Worm (Caenorhabditis elegans): ENCODE results near the gene csq-1.
A peak's percentile ranks its signal among the peaks of the same experiment; 100 is the strongest.

The csq-1 gene

DNA sequence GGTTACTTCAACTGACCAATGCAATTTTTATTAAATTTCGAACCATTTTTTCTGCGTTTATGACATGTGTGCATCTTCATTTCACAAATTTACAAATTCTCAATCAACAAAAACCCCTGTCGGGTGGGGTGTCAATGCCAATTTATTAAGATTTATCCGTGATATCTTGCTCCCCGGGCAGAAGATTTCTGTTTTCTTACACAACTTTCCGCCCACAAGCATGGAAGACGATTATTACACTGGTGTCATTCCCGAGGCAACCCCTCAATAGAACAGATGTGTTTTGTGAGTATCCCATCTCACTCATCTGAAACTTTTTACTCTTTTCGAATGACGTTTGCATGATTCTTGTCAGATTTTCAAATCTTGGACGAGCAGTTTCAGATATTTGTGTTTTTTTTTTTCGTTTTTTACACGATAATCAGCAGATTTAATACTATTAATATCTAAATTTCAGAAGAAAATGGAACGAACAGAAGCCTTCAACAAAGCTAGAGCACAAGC lies 47.2 kb downstream of the csq-1 start, which contains the start of gene F33C8.4:
TSS of gene F33C8.4 (plus strand) at position 454 of the 504 bp plus-strand sequence.
- TF ChIP-seq ztf-6 (GFP tag; IDR thresholded peaks at IDR 0.05) (no peak), bed-2 (GFP tag; IDR thresholded peaks at IDR 0.05) (no peak), nhr-27 (tag; optimal IDR thresholded peaks at IDR 0.05) (no peak), lsy-27 (tag; optimal IDR thresholded peaks at IDR 0.05; ENCODE audit: borderline replicate concordance, insufficient read depth) (no peak), let-526 (GFP tag; IDR thresholded peaks at IDR 0.05) (no peak), aptf-2 (GFP tag; conservative IDR thresholded peaks at IDR 0.05) (no peak), xnd-1 (tag; optimal IDR thresholded peaks at IDR 0.05) (no peak), ztf-22 (GFP tag; optimal IDR thresholded peaks at IDR 0.05) (no peak), pbrm-1 (GFP tag; IDR thresholded peaks at IDR 0.05) (no peak), zim-3 (tag; optimal IDR thresholded peaks at IDR 0.05) (no peak), F22D6.2 (tag; optimal IDR thresholded peaks at IDR 0.05) (no peak), lin-26 (GFP tag; IDR thresholded peaks at IDR 0.05) (no peak)

DNA sequence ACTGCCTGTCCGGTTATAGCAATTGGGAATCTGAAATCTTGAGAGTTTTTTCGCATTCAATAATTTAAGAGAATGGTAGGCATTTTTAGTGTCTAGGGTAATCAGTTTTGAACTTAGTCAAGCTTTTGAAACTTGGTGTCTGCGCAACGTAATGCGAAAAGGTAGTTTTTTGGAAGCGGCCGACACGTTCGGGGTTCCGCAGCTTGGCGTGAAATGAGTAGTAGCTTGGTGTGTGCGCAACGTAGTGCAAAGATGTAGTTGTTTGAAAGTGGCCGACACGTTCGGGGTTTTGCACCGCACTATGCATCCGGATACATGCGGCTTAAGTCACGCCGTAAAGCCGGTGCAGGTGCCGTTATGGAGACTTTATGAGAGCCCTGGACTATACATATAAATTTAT lies 51.5 kb downstream of the csq-1 start:
- TF ChIP-seq snpc-4 (GFP tag; optimal IDR thresholded peaks at IDR 0.05) = no peak
- TF ChIP-seq snpc-4 (tag; optimal IDR thresholded peaks at IDR 0.05) = peak in 2 of 4 experiments; percentile 58 to 81
- TF ChIP-seq fkh-3 (tag; optimal IDR thresholded peaks at IDR 0.05) = no peak

DNA sequence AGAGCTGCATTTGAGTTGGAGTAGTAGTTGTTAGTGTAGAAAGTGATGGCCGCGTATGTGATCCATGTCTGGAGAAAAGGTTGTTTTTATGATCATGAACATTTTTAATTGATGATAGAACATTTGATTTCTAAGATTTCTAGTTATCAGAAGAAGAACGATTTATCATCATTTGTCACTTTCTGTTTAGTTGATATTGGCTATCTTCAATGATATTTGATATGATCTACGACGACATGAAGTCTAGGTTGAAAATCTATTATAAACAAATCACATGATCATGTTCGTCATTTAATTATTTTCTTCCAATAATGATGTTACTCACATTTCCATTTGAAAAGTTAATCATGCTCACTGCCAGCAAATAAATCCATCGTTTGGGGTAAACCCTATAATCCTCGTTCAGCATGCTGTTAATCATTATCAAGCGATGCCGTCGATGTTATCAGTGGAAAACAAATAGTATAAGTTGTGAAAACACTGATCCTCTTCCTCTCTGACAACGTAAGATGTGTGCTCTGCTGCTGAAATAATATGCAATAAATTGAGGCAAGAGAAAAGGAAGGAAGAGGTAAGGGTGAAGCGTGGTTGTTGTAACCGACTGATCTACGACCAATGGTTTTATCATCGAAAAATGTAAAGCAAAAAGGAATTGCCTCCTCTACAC lies 52.4 kb downstream of the csq-1 start:
- TF ChIP-seq nhr-80 (tag; optimal IDR thresholded peaks at IDR 0.05) = peak; percentile 51
- no peak for TF ChIP-seq T07F8.4 (tag; optimal IDR thresholded peaks at IDR 0.05)
- TF ChIP-seq zim-3 (tag; optimal IDR thresholded peaks at IDR 0.05) = no peak
- peak; percentile 10 for TF ChIP-seq unc-62 (GFP tag; optimal IDR thresholded peaks at IDR 0.05)
- no peak for TF ChIP-seq lin-35 (GFP tag; optimal IDR thresholded peaks at IDR 0.05)
- TF ChIP-seq Y95B8A.8 (GFP tag; IDR thresholded peaks at IDR 0.05) = no peak
- TF ChIP-seq F39B2.1 (GFP tag; IDR thresholded peaks at IDR 0.05) = no peak
- no peak for TF ChIP-seq repo-1 (tag; optimal IDR thresholded peaks at IDR 0.05)
- no peak for TF ChIP-seq F57C9.4 (tag; optimal IDR thresholded peaks at IDR 0.05)
- TF ChIP-seq F22D6.2 (tag; optimal IDR thresholded peaks at IDR 0.05) = no peak

DNA sequence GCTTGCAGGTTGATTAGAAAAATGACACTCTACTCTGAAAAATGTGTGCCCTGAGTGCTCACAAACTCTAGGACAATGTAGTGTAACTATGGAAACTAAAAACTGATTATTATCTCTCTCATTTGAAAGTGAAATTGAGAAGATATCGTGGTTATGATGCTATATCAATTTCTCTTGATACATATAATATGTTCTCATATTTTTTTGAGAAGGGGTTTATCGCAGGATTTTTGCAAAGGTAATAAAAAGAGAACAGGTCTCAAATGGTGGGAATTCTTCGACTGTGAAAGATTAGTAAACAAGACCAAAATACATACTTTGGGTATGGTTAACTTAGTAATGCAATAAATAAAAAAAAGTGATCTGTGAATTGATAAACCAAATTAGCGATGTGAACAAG lies 52.9 kb downstream of the csq-1 start:
- no peak for TF ChIP-seq K11D2.4 (GFP tag; IDR thresholded peaks at IDR 0.05)
- no peak for TF ChIP-seq madf-10 (tag; optimal IDR thresholded peaks at IDR 0.05)
- no peak for TF ChIP-seq tbp1 (GFP tag; optimal IDR thresholded peaks at IDR 0.05)
- no peak for TF ChIP-seq aptf-3 (GFP tag; IDR thresholded peaks at IDR 0.05)

Measured in whole organism, young adult.